Worm (Caenorhabditis elegans): Measurements from ENCODE around the gene K12H6.5.

DNA sequence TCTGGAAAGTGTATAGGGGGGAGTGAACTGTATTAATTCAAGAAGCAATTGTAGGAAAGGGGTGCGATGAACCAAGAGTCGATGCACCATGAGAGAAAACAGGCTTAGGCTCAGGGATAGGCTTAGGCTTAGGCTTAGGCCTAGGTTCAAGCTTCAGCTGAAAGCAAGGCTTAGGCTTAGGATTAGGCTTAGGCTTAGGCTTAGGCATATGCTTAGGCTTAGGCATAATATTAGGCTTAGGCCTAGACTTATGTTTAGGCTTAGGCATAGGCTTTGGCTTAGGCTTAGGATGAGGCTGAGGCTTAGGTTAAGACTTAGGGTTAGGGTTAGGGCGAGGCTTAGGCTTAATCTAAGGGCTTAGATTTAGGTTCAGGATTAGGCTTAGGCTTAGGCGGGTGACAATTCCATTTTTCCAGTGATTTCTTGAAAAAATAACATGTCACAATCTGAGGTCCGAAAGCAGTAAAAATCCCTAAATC lies 36.6 kb upstream of the K12H6.5 start:
- TF ChIP-seq ama-1 (optimal IDR thresholded peaks at IDR 0.05) (no peak), ets-7 (tag; optimal IDR thresholded peaks at IDR 0.05) (no peak), scrt-1 (GFP tag; IDR thresholded peaks at IDR 0.05) (no peak), aly-1 (tag; optimal IDR thresholded peaks at IDR 0.05) (no peak), flt-1 (GFP tag; IDR thresholded peaks at IDR 0.05) (no peak), pes-1 (GFP tag; IDR thresholded peaks at IDR 0.05) (no peak), ceh-36 (tag; optimal IDR thresholded peaks at IDR 0.05) (peak; percentile 90), sea-1 (GFP tag; conservative IDR thresholded peaks at IDR 0.05) (no peak), tra-4 (tag; optimal IDR thresholded peaks at IDR 0.05) (no peak)
